Fruit fly (Drosophila melanogaster) whole organism, embryonic: ENCODE measurements around the gene CG2321.

ENCODE experiments used
- CG11504 ChIP-seq: fragments of 200-800 bp; sonication (Bioruptor generic); optimal IDR thresholded peaks from 3 replicates; lab custom pipeline; 2019; ENCODE audit warnings: missing biosample characterization, mild to moderate bottlenecking, missing genetic modification characterization, moderate library complexity
- CG12299 ChIP-seq: fragments of 200-800 bp; sonication (Bioruptor generic); optimal IDR thresholded peaks from 2 replicates; lab custom pipeline; 2018; ENCODE audit warnings: missing biosample characterization, mild to moderate bottlenecking, missing genetic modification characterization
- CG12942 ChIP-seq: fragments of 200-800 bp; sonication (Bioruptor generic); optimal IDR thresholded peaks from 3 replicates; lab custom pipeline; 2016; ENCODE audit warnings: missing biosample characterization, missing genetic modification characterization
- CG14860 ChIP-seq: fragments of 200-800 bp; sonication (Bioruptor generic); IDR thresholded peaks from 3 replicates; pipeline ENCODE4 v1.3.6; 2022; ENCODE audit warnings: missing biosample characterization, missing genetic modification characterization; ENCODE audit not compliant: partially characterized antibody
- CG15696 ChIP-seq: fragments of 200-800 bp; sonication (Bioruptor generic); optimal IDR thresholded peaks from 2 replicates; lab custom pipeline; 2019; ENCODE audit warnings: missing biosample characterization, mild to moderate bottlenecking, missing genetic modification characterization, moderate library complexity
- CG17802 ChIP-seq: fragments of 200-800 bp; sonication (Bioruptor generic); optimal IDR thresholded peaks from 2 replicates; lab custom pipeline; 2018; ENCODE audit warnings: missing biosample characterization, mild to moderate bottlenecking, missing genetic modification characterization, moderate library complexity
- CG18476 ChIP-seq: fragments of 200-800 bp; sonication (Bioruptor generic); optimal IDR thresholded peaks from 2 replicates; lab custom pipeline; 2016; ENCODE audit warnings: missing biosample characterization, mild to moderate bottlenecking, missing genetic modification characterization
- CG18764 ChIP-seq: fragments of 200-800 bp; sonication (Bioruptor generic); optimal IDR thresholded peaks from 3 replicates; lab custom pipeline; 2016; ENCODE audit warnings: missing biosample characterization, missing genetic modification characterization
- CG31441 ChIP-seq: fragments of 200-800 bp; sonication (Bioruptor generic); IDR thresholded peaks from 2 replicates; pipeline ENCODE4 v1.3.6; 2022; ENCODE audit warnings: missing biosample characterization, missing genetic modification characterization
- CG3281 ChIP-seq: fragments of 200-800 bp; sonication (Bioruptor generic); optimal IDR thresholded peaks from 3 replicates; lab custom pipeline; 2017; ENCODE audit warnings: missing biosample characterization, mild to moderate bottlenecking, missing genetic modification characterization
- CG5245 ChIP-seq: fragments of 200-800 bp; sonication (Bioruptor generic); optimal IDR thresholded peaks from 3 replicates; lab custom pipeline; 2016; ENCODE audit warnings: missing biosample characterization, missing genetic modification characterization
- CG7271 ChIP-seq: fragments of 200-800 bp; sonication (Bioruptor generic); optimal IDR thresholded peaks from 2 replicates; lab custom pipeline; 2018; ENCODE audit warnings: missing biosample characterization, mild to moderate bottlenecking, missing genetic modification characterization, moderate library complexity
- CG7556 ChIP-seq: fragments of 200-800 bp; sonication (Bioruptor generic); optimal IDR thresholded peaks from 2 replicates; lab custom pipeline; 2017; ENCODE audit warnings: missing biosample characterization, mild to moderate bottlenecking, missing genetic modification characterization
- CG8359 ChIP-seq: fragments of 200-800 bp; sonication (Bioruptor generic); optimal IDR thresholded peaks from 2 replicates; lab custom pipeline; 2017; ENCODE audit warnings: missing biosample characterization, mild to moderate bottlenecking, missing genetic modification characterization, borderline replicate concordance
- CG8388 ChIP-seq: fragments of 200-800 bp; sonication (Bioruptor generic); optimal IDR thresholded peaks from 2 replicates; lab custom pipeline; 2019; ENCODE audit warnings: missing biosample characterization, mild to moderate bottlenecking, missing genetic modification characterization, moderate library complexity
- Doc2 ChIP-seq: fragments of 200-800 bp; sonication (Bioruptor generic); IDR thresholded peaks from 2 replicates; pipeline ENCODE4 v1.3.6; 2022; ENCODE audit warnings: missing biosample characterization, missing genetic modification characterization
- E2f1 ChIP-seq: fragments of 200-800 bp; sonication (Bioruptor generic); IDR thresholded peaks from 2 replicates; pipeline ENCODE4 v1.3.6; 2022; ENCODE audit warnings: missing biosample characterization, missing genetic modification characterization
- Elba2 ChIP-seq: fragments of 200-800 bp; sonication (Bioruptor generic); optimal IDR thresholded peaks from 3 replicates; lab custom pipeline; 2016; ENCODE audit warnings: missing biosample characterization, missing genetic modification characterization
- H2.0 ChIP-seq: fragments of 200-800 bp; sonication (Bioruptor generic); IDR thresholded peaks from 2 replicates; pipeline ENCODE4 v1.3.6; 2022; ENCODE audit warnings: missing biosample characterization, missing genetic modification characterization
- HLH3B ChIP-seq: fragments of 200-800 bp; sonication (Bioruptor generic); IDR thresholded peaks from 2 replicates; pipeline ENCODE4 v1.3.6; 2022; ENCODE audit warnings: missing biosample characterization, missing genetic modification characterization
- Hr51 ChIP-seq, 2 experiments: fragments of 200-800 bp; sonication (Bioruptor generic); optimal IDR thresholded peaks; 2 replicates in 1 of 2; 3 replicates in 1 of 2; lab custom pipeline; 2016 to 2018; ENCODE audit warnings: missing biosample characterization in 2 of 2, missing genetic modification characterization in 2 of 2, mild to moderate bottlenecking in 1 of 2, moderate library complexity in 1 of 2
- Hsf ChIP-seq: fragments of 200-800 bp; sonication (Bioruptor generic); optimal IDR thresholded peaks from 3 replicates; lab custom pipeline; 2016; ENCODE audit warnings: missing biosample characterization, missing genetic modification characterization
- Med ChIP-seq: fragments of 200-800 bp; sonication (Bioruptor generic); peaks from one replicate; lab custom pipeline; 2016; ENCODE audit warnings: missing biosample characterization, missing genetic modification characterization, mild to moderate bottlenecking, inconsistent platforms, moderate library complexity
- Nf-YB ChIP-seq: fragments of 200-800 bp; sonication (Bioruptor generic); optimal IDR thresholded peaks from 3 replicates; lab custom pipeline; 2019; ENCODE audit warnings: missing biosample characterization, mild to moderate bottlenecking, missing genetic modification characterization, moderate library complexity
- Oaz ChIP-seq: fragments of 200-800 bp; sonication (Bioruptor generic); IDR thresholded peaks from 2 replicates; pipeline ENCODE4 v1.3.6; 2022; ENCODE audit warnings: missing biosample characterization, missing genetic modification characterization
- Rx ChIP-seq: fragments of 200-800 bp; sonication (Bioruptor generic); IDR thresholded peaks from 2 replicates; pipeline ENCODE4 v1.3.6; 2022; ENCODE audit warnings: missing biosample characterization, missing genetic modification characterization
- Spps ChIP-seq: fragments of 200-800 bp; sonication (Bioruptor generic); optimal IDR thresholded peaks from 2 replicates; lab custom pipeline; 2018; ENCODE audit warnings: missing biosample characterization, mild to moderate bottlenecking, missing genetic modification characterization
- Usf ChIP-seq: fragments of 200-800 bp; sonication (Bioruptor generic); optimal IDR thresholded peaks from 2 replicates; lab custom pipeline; 2017; ENCODE audit warnings: missing genotype, missing biosample characterization, missing genetic modification characterization
- crp ChIP-seq, 2 experiments: fragments of 200-800 bp; sonication (Bioruptor generic); optimal IDR thresholded peaks; 2 replicates in 1 of 2; 3 replicates in 1 of 2; lab custom pipeline; 2017; ENCODE audit warnings: missing biosample characterization in 2 of 2, missing genetic modification characterization in 2 of 2, mild to moderate bottlenecking in 1 of 2, moderate library complexity in 1 of 2
- ems ChIP-seq: fragments of 200-800 bp; sonication (Bioruptor generic); optimal IDR thresholded peaks from 3 replicates; lab custom pipeline; 2016; ENCODE audit warnings: missing biosample characterization, missing genetic modification characterization
- esg ChIP-seq: fragments of 200-800 bp; sonication (Bioruptor generic); conservative IDR thresholded peaks from 2 replicates; pipeline ENCODE4 v1.3.6; 2022; ENCODE audit warnings: missing biosample characterization, missing genetic modification characterization
- eve ChIP-seq, 2 experiments: fragments of >200 bp; optimal IDR thresholded peaks; 2 replicates each; lab custom pipeline; 2017; ENCODE audit warnings: missing biosample characterization in 2 of 2, missing genetic modification characterization in 2 of 2
- fru ChIP-seq: fragments of >200 bp; optimal IDR thresholded peaks from 2 replicates; lab custom pipeline; 2017
- gem ChIP-seq: fragments of 200-800 bp; sonication (Bioruptor generic); optimal IDR thresholded peaks from 2 replicates; lab custom pipeline; 2019; ENCODE audit warnings: missing biosample characterization, mild to moderate bottlenecking, missing genetic modification characterization, moderate library complexity
- gfzf ChIP-seq: fragments of 200-800 bp; sonication (Bioruptor generic); optimal IDR thresholded peaks from 2 replicates; lab custom pipeline; 2016; ENCODE audit warnings: missing biosample characterization, mild to moderate bottlenecking, missing genetic modification characterization, moderate library complexity
- gsb-n ChIP-seq: fragments of 200-800 bp; sonication (Bioruptor generic); optimal IDR thresholded peaks from 3 replicates; lab custom pipeline; 2018; ENCODE audit warnings: missing biosample characterization, mild to moderate bottlenecking, missing genetic modification characterization
- gt ChIP-seq: fragments of 200-800 bp; sonication (Bioruptor generic); IDR thresholded peaks from 2 replicates; pipeline ENCODE4 v1.3.6; 2022; ENCODE audit warnings: missing biosample characterization, missing genetic modification characterization
- her ChIP-seq: fragments of 200-800 bp; sonication (Bioruptor generic); optimal IDR thresholded peaks from 2 replicates; lab custom pipeline; 2016; ENCODE audit warnings: missing biosample characterization, missing genetic modification characterization
- odd ChIP-seq: fragments of 200-800 bp; sonication (Bioruptor generic); optimal IDR thresholded peaks from 2 replicates; lab custom pipeline; 2017; ENCODE audit warnings: missing biosample characterization, mild to moderate bottlenecking, missing genetic modification characterization
- sc ChIP-seq, 3 experiments: fragments of >200 bp in 2 of 3; fragments of 200-800 bp in 1 of 3; sonication (Bioruptor generic) in 1 of 3; optimal IDR thresholded peaks; 2 replicates in 2 of 3; 3 replicates in 1 of 3; lab custom pipeline; 2017; ENCODE audit warnings: mild to moderate bottlenecking in 1 of 3, missing biosample characterization in 1 of 3, missing genetic modification characterization in 1 of 3, missing genetic modification reagents in 1 of 3
- sens-2 ChIP-seq: fragments of 200-800 bp; sonication (Bioruptor generic); IDR thresholded peaks from 2 replicates; pipeline ENCODE4 v1.3.6; 2022; ENCODE audit warnings: missing biosample characterization, missing genetic modification characterization
- sim ChIP-seq: fragments of 200-800 bp; sonication (Bioruptor generic); IDR thresholded peaks from 2 replicates; pipeline ENCODE4 v1.3.6; 2022; ENCODE audit warnings: missing biosample characterization, missing genetic modification characterization
- sisA ChIP-seq: fragments of 200-800 bp; sonication (Bioruptor generic); IDR thresholded peaks from 2 replicates; pipeline ENCODE4 v1.3.6; 2022; ENCODE audit warnings: missing biosample characterization, missing genetic modification characterization
- slbo ChIP-seq: fragments of 200-800 bp; sonication (Bioruptor generic); IDR thresholded peaks from 2 replicates; pipeline ENCODE4 v1.3.6; 2022; ENCODE audit warnings: missing biosample characterization, missing genetic modification characterization
- ssp ChIP-seq: fragments of 200-800 bp; sonication (Bioruptor generic); IDR thresholded peaks from 2 replicates; pipeline ENCODE4 v1.3.6; 2022; ENCODE audit warnings: missing biosample characterization, missing genetic modification characterization
- tio ChIP-seq: fragments of 200-800 bp; sonication (Bioruptor generic); optimal IDR thresholded peaks from 2 replicates; lab custom pipeline; 2017; ENCODE audit warnings: missing biosample characterization, missing genetic modification characterization, inconsistent platforms
- ttk ChIP-seq: fragments of 200-800 bp; sonication (Bioruptor generic); IDR thresholded peaks from 2 replicates; pipeline ENCODE4 v2.1.2; 2022; ENCODE audit warnings: missing biosample characterization, missing genetic modification characterization
- twi ChIP-seq: fragments of 200-800 bp; optimal IDR thresholded peaks from 2 replicates; lab custom pipeline; 2019; ENCODE audit warnings: missing biosample characterization, mild to moderate bottlenecking, missing genetic modification characterization, moderate library complexity
- unpg ChIP-seq: fragments of 200-800 bp; sonication (Bioruptor generic); optimal IDR thresholded peaks from 3 replicates; lab custom pipeline; 2018; ENCODE audit warnings: missing biosample characterization, mild to moderate bottlenecking, missing genetic modification characterization, moderate library complexity
- z ChIP-seq: fragments of 200-800 bp; sonication (Bioruptor generic); IDR thresholded peaks from 3 replicates; pipeline ENCODE4 v1.3.6; 2022; ENCODE audit warnings: missing biosample characterization, missing genetic modification characterization

CG2321 gene

dm6 chr3R:29522164-29522563, 33.1 kb upstream of the CG2321 start (continued):
- peak in 1 of 2 experiments; percentile 6 for TF ChIP-seq Hr51 (GFP tag; optimal IDR thresholded peaks at IDR 0.05; lab: Kevin White, UChicago)
- TF ChIP-seq CG12299 (tag; lab: Kevin White, UChicago): no peak
- TF ChIP-seq Spps (tag; lab: Kevin White, UChicago): peak; percentile 74
- peak; percentile 17; the same call in 1 of the 2 replicates for TF ChIP-seq sim
- TF ChIP-seq ssp: peak; percentile 22; the same call in 1 of the 2 replicates
- peak; percentile 11 for TF ChIP-seq Elba2 (GFP tag; lab: Kevin White, UChicago)
- TF ChIP-seq Oaz (GFP tag; lab: Robert Waterston, UW): no peak
- TF ChIP-seq z (GFP tag; lab: Robert Waterston, UW): no peak
- TF ChIP-seq slbo (GFP tag; lab: Robert Waterston, UW): peak; percentile 18; the same call in 1 of the 2 replicates
- peak; percentile 23 for TF ChIP-seq Hsf (GFP tag; lab: Kevin White, UChicago)
- TF ChIP-seq gem (tag; lab: Kevin White, UChicago): peak; percentile 74
- TF ChIP-seq sisA: peak; percentile 60
- TF ChIP-seq CG12942 (GFP tag; lab: Kevin White, UChicago): no peak
- TF ChIP-seq CG15696 (tag; lab: Kevin White, UChicago): peak; percentile 83
- peak; percentile 54 for TF ChIP-seq CG7271
- TF ChIP-seq Usf (GFP tag; lab: Kevin White, UChicago): peak; percentile 13
- TF ChIP-seq gfzf: no peak
- TF ChIP-seq Doc2 (GFP tag; lab: Robert Waterston, UW): no peak
- TF ChIP-seq CG7556 (GFP tag; lab: Kevin White, UChicago): peak; percentile 9
- peak; percentile 33 for TF ChIP-seq CG17802 (tag; lab: Kevin White, UChicago)
- peak; percentile 53 for TF ChIP-seq CG31441 (GFP tag; lab: Robert Waterston, UW)
- TF ChIP-seq fru (lab: Kevin White, UChicago): no peak
- no peak for TF ChIP-seq ttk
- TF ChIP-seq odd (GFP tag; lab: Kevin White, UChicago): no peak
- TF ChIP-seq unpg (GFP tag; lab: Kevin White, UChicago): peak; percentile 58
- TF ChIP-seq sens-2 (GFP tag; lab: Robert Waterston, UW): 0 out of 2 replicates have a peak, but pooled peaks have one; percentile 26
- TF ChIP-seq CG8388 (GFP tag; lab: Kevin White, UChicago): peak; percentile 49
- no peak for TF ChIP-seq H2.0
- no peak for TF ChIP-seq gt (GFP tag; lab: Robert Waterston, UW)
- TF ChIP-seq sc (optimal IDR thresholded peaks at IDR 0.05; lab: Kevin White, UChicago): no peak
- peak; percentile 43 for TF ChIP-seq sc (GFP tag; optimal IDR thresholded peaks at IDR 0.05; lab: Kevin White, UChicago)
- peak in 1 of 2 experiments; percentile 49 for TF ChIP-seq eve (GFP tag; optimal IDR thresholded peaks at IDR 0.05; lab: Kevin White, UChicago)
- TF ChIP-seq HLH3B (GFP tag; lab: Robert Waterston, UW): peak; percentile 28; the same call in 1 of the 2 replicates
- peak; percentile 28 for TF ChIP-seq ems (GFP tag; lab: Kevin White, UChicago)
- TF ChIP-seq tio (GFP tag; lab: Kevin White, UChicago): peak; percentile 21
- no peak for TF ChIP-seq CG3281 (GFP tag; lab: Kevin White, UChicago)
- TF ChIP-seq esg: peak; percentile 38; the same call in 1 of the 2 replicates
- TF ChIP-seq Nf-YB (GFP tag; lab: Kevin White, UChicago): peak; percentile 36
- TF ChIP-seq Med (GFP tag; lab: Kevin White, UChicago): peak; percentile 86
- peak; percentile 58 for TF ChIP-seq gsb-n (tag; lab: Kevin White, UChicago)
- peak; percentile 60 for TF ChIP-seq CG5245 (GFP tag; lab: Kevin White, UChicago)
- TF ChIP-seq twi (tag; lab: Kevin White, UChicago): peak; percentile 16
- TF ChIP-seq CG18476 (GFP tag; lab: Kevin White, UChicago): peak; percentile 16
- TF ChIP-seq CG18764 (GFP tag; lab: Kevin White, UChicago): peak; percentile 37
- TF ChIP-seq E2f1 (GFP tag; lab: Robert Waterston, UW): peak; percentile 40; the same call in 1 of the 2 replicates
- no peak for TF ChIP-seq crp (GFP tag; optimal IDR thresholded peaks at IDR 0.05; lab: Kevin White, UChicago)
- TF ChIP-seq her (GFP tag; lab: Kevin White, UChicago): no peak
- no peak for TF ChIP-seq CG14860 (GFP tag; lab: Robert Waterston, UW)
- TF ChIP-seq CG11504 (tag; lab: Kevin White, UChicago): peak; percentile 64
- TF ChIP-seq CG8359 (GFP tag; lab: Kevin White, UChicago): peak; percentile 15
- peak; percentile 22; the same call in 1 of the 2 replicates for TF ChIP-seq Rx (GFP tag; lab: Robert Waterston, UW)
